Fruit fly (Drosophila melanogaster): ENCODE results near the gene Hus1-like.

Gene Hus1-like

DNA sequence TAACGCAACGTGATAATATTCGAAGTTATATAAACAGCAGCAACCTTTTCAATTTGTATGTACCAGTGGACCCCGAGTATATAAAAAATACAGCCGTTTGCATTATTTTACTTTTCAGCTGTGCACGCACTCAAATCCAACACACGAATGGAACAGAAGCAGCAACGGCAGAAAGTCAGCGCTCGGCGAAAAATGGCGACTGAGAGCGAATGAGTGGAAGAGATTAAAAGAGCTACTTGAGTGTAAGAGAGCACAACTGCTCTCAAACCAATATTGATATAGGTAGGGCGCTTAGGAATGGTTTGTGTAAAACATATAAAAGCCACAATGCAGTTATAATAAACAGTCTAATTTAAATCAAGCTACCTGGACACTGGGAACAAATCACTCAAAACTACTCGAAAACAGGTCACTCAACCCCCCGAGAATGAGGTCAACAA, 5.6 kb downstream of the Hus1-like start (continued):
- TF ChIP-seq CG14441 (GFP tag; IDR thresholded peaks at IDR 0.05) (0 out of 2 replicates have a peak, but pooled peaks have one; percentile 18), CG3847 (GFP tag; IDR thresholded peaks at IDR 0.05) (no peak), crc (GFP tag; optimal IDR thresholded peaks at IDR 0.05) (peak; percentile 53), Nf-YB (GFP tag; optimal IDR thresholded peaks at IDR 0.05) (peak; percentile 50), CG43689 (GFP tag; IDR thresholded peaks at IDR 0.05) (no peak), pum (GFP tag; optimal IDR thresholded peaks at IDR 0.05) (peak; percentile 16), Rx (GFP tag; IDR thresholded peaks at IDR 0.05) (no peak), ttk (GFP tag; IDR thresholded peaks at IDR 0.05) (no peak), Jarid2 (GFP tag; optimal IDR thresholded peaks at IDR 0.05) (peak; percentile 80), CG13296 (GFP tag; optimal IDR thresholded peaks at IDR 0.05) (peak; percentile 83), CG7271 (tag; optimal IDR thresholded peaks at IDR 0.05) (no peak), Dll (GFP tag; IDR thresholded peaks at IDR 0.05; ENCODE audit: partially characterized antibody) (0 out of 4 replicates have a peak, but pooled peaks have one; percentile 37), amos (GFP tag; IDR thresholded peaks at IDR 0.05; ENCODE audit: partially characterized antibody) (no peak; the same call in 1 of the 2 replicates), kni (GFP tag; optimal IDR thresholded peaks at IDR 0.05) (peak; percentile 78), twi (tag; optimal IDR thresholded peaks at IDR 0.05) (no peak), CG12219 (GFP tag; optimal IDR thresholded peaks at IDR 0.05) (peak; percentile 55), CG16863 (GFP tag; optimal IDR thresholded peaks at IDR 0.05) (peak; percentile 70), CkIIα-i1 (GFP tag; IDR thresholded peaks at IDR 0.05) (no peak), kay (GFP tag; optimal IDR thresholded peaks at IDR 0.05) (peak; percentile 3), CG1792 (GFP tag; optimal IDR thresholded peaks at IDR 0.05) (peak; percentile 82), CG32767 (GFP tag; IDR thresholded peaks at IDR 0.05) (no peak), CG6683 (GFP tag; optimal IDR thresholded peaks at IDR 0.05) (peak; percentile 59), sisA (GFP tag; IDR thresholded peaks at IDR 0.05) (no peak), Eip74EF (GFP tag; optimal IDR thresholded peaks at IDR 0.05) (peak in 1 of 2 experiments; percentile 67), HLHmδ (GFP tag; optimal IDR thresholded peaks at IDR 0.05) (peak; percentile 82), CTCF (GFP tag; optimal IDR thresholded peaks at IDR 0.05) (no peak), HHEX (GFP tag; optimal IDR thresholded peaks at IDR 0.05) (peak; percentile 80), CG15011 (GFP tag; optimal IDR thresholded peaks at IDR 0.05) (peak; percentile 65), gro (GFP tag; optimal IDR thresholded peaks at IDR 0.05) (peak; percentile 65), CG17186 (GFP tag; optimal IDR thresholded peaks at IDR 0.05) (peak; percentile 11), Kr (GFP tag; optimal IDR thresholded peaks at IDR 0.05) (no peak), ap (GFP tag; IDR thresholded peaks at IDR 0.05) (no peak), Ets65A (GFP tag) (no peak), CG6654 (GFP tag; optimal IDR thresholded peaks at IDR 0.05) (peak; percentile 3), bsh (GFP tag; optimal IDR thresholded peaks at IDR 0.05) (peak; percentile 15 to 66), NFAT (GFP tag; IDR thresholded peaks at IDR 0.05) (peak; percentile 41; the same call in 1 of the 2 replicates), CG3065 (GFP tag; optimal IDR thresholded peaks at IDR 0.05) (peak; percentile 38), CG4730 (GFP tag; IDR thresholded peaks at IDR 0.05) (no peak), pnt (GFP tag; optimal IDR thresholded peaks at IDR 0.05) (peak; percentile 58), CG12391 (tag; optimal IDR thresholded peaks at IDR 0.05) (peak; percentile 2), GATAe (GFP tag; conservative IDR thresholded peaks at IDR 0.05) (no peak), CG4404 (GFP tag; IDR thresholded peaks at IDR 0.05) (no peak), ham (GFP tag; IDR thresholded peaks at IDR 0.05) (no peak), HLH54F (GFP tag; optimal IDR thresholded peaks at IDR 0.05) (no peak), NfI (GFP tag; optimal IDR thresholded peaks at IDR 0.05) (no peak), danr (GFP tag; IDR thresholded peaks at IDR 0.05) (no peak), CG30020 (tag; optimal IDR thresholded peaks at IDR 0.05) (no peak), CG18599 (GFP tag; optimal IDR thresholded peaks at IDR 0.05) (peak; percentile 70), CG16813 (GFP tag; IDR thresholded peaks at IDR 0.05; ENCODE audit: partially characterized antibody) (no peak), wek (GFP tag; optimal IDR thresholded peaks at IDR 0.05) (peak; percentile 88), vvl (GFP tag; IDR thresholded peaks at IDR 0.05) (peak; percentile 48)
